Worm (Caenorhabditis elegans): ENCODE results near the gene W01G7.4.

Gene W01G7.4

ce11 chrII:14050506-14050905 lies 10.0 kb upstream of the W01G7.4 start (continued):
- peak; percentile 64 for TF ChIP-seq snpc-4 (tag; optimal IDR thresholded peaks at IDR 0.05)
- TF ChIP-seq swsn-7 (tag; optimal IDR thresholded peaks at IDR 0.05): peak; percentile 60
- peak in 1 of 2 experiments; percentile 82 for TF ChIP-seq mdl-1 (tag; optimal IDR thresholded peaks at IDR 0.05)
- peak; percentile 80 for TF ChIP-seq nhr-19 (GFP tag; conservative IDR thresholded peaks at IDR 0.05)
- TF ChIP-seq lin-15B (tag; optimal IDR thresholded peaks at IDR 0.05): peak; percentile 0
- no peak for TF ChIP-seq hlh-17 (GFP tag; optimal IDR thresholded peaks at IDR 0.05; ENCODE audit: borderline replicate concordance)
- no peak for TF ChIP-seq ceh-8 (GFP tag; optimal IDR thresholded peaks at IDR 0.05)
- TF ChIP-seq tbx-2 (tag; optimal IDR thresholded peaks at IDR 0.05): peak; percentile 66
- no peak for TF ChIP-seq isw-1 (GFP tag; IDR thresholded peaks at IDR 0.05)
- TF ChIP-seq lin-39 (tag; optimal IDR thresholded peaks at IDR 0.05): no peak

ce11 chrII:14051474-14051934 lies 9.0 kb upstream of the W01G7.4 start:
- TF ChIP-seq efl-1 (optimal IDR thresholded peaks at IDR 0.05) (no peak), efl-1 (GFP tag; optimal IDR thresholded peaks at IDR 0.05 in 1 of 2) (peak in 1 of 2 experiments; percentile 77), swsn-7 (tag; optimal IDR thresholded peaks at IDR 0.05) (no peak), nhr-77 (tag; optimal IDR thresholded peaks at IDR 0.05) (peak; percentile 38), lin-35 (GFP tag; optimal IDR thresholded peaks at IDR 0.05) (peak in 1 of 2 experiments; percentile 6), lin-13 (GFP tag; optimal IDR thresholded peaks at IDR 0.05) (peak; percentile 5), elt-3 (tag; optimal IDR thresholded peaks at IDR 0.05) (peak in 2 of 6 experiments; percentile 12 to 26), grh-1 (GFP tag; IDR thresholded peaks at IDR 0.05) (no peak), elt-2 (tag; optimal IDR thresholded peaks at IDR 0.05) (peak; percentile 54), blmp-1 (tag; optimal IDR thresholded peaks at IDR 0.05) (peak; percentile 56), snpc-4 (tag; optimal IDR thresholded peaks at IDR 0.05) (peak; percentile 52), mdl-1 (tag; optimal IDR thresholded peaks at IDR 0.05) (peak in 1 of 2 experiments; percentile 24), nhr-85 (tag) (peak; percentile 63), lin-14 (GFP tag; optimal IDR thresholded peaks at IDR 0.05) (peak; percentile 17), fkh-8 (tag; optimal IDR thresholded peaks at IDR 0.05) (no peak)

- TF ChIP-seq nhr-71 (tag; optimal IDR thresholded peaks at IDR 0.05): peak; percentile 15
- no peak for TF ChIP-seq lsy-2 (tag; optimal IDR thresholded peaks at IDR 0.05)
- TF ChIP-seq isw-1 (GFP tag; IDR thresholded peaks at IDR 0.05): no peak
These were observed 8.3 kb upstream of the W01G7.4 start, which contains the start of gene daf-5 for ce11 chrII:14052204-14052603. daf-5 (minus strand) TSS chrII:14052304.

- peak; percentile 50 for TF ChIP-seq elt-2 (tag; optimal IDR thresholded peaks at IDR 0.05)
- no peak for TF ChIP-seq ztf-4 (tag; optimal IDR thresholded peaks at IDR 0.05)
- TF ChIP-seq nhr-20 (tag; optimal IDR thresholded peaks at IDR 0.05): no peak
- TF ChIP-seq nhr-19 (GFP tag; conservative IDR thresholded peaks at IDR 0.05): no peak
- TF ChIP-seq alr-1 (tag; optimal IDR thresholded peaks at IDR 0.05; ENCODE audit: borderline replicate concordance): no peak
- TF ChIP-seq mep-1 (tag; optimal IDR thresholded peaks at IDR 0.05): no peak
- no peak for TF ChIP-seq nhr-71 (tag; optimal IDR thresholded peaks at IDR 0.05)
These were observed 7.4 kb upstream of the W01G7.4 start for ce11 chrII:14053141-14053540.

ce11 chrII:14055717-14056116 lies 4.8 kb upstream of the W01G7.4 start:
- TF ChIP-seq efl-1 (optimal IDR thresholded peaks at IDR 0.05): no peak
- peak in 1 of 2 experiments; percentile 83 for TF ChIP-seq efl-1 (GFP tag; optimal IDR thresholded peaks at IDR 0.05 in 1 of 2)
- TF ChIP-seq elt-2 (tag; optimal IDR thresholded peaks at IDR 0.05): peak; percentile 69
- no peak for TF ChIP-seq nhr-28 (tag; optimal IDR thresholded peaks at IDR 0.05)

- TF ChIP-seq mep-1 (tag; optimal IDR thresholded peaks at IDR 0.05) (peak; percentile 99), nhr-77 (tag; optimal IDR thresholded peaks at IDR 0.05) (peak; percentile 97), elt-3 (tag; optimal IDR thresholded peaks at IDR 0.05) (peak in 4 of 6 experiments; percentile 52 to 93 (median 80)), F16B12.6 (tag; optimal IDR thresholded peaks at IDR 0.05) (peak; percentile 71), ces-1 (GFP tag; optimal IDR thresholded peaks at IDR 0.05) (no peak), C34B4.2 (tag; optimal IDR thresholded peaks at IDR 0.05) (peak; percentile 69), unc-130 (tag; optimal IDR thresholded peaks at IDR 0.05) (peak; percentile 96), fkh-8 (tag; optimal IDR thresholded peaks at IDR 0.05) (peak; percentile 93), fos-1 (tag; optimal IDR thresholded peaks at IDR 0.05) (peak; percentile 82), fkh-10 (GFP tag; optimal IDR thresholded peaks at IDR 0.05) (peak; percentile 64), skn-1 (tag; optimal IDR thresholded peaks at IDR 0.05) (peak; percentile 90), vab-15 (tag; optimal IDR thresholded peaks at IDR 0.05) (no peak), mdl-1 (tag; optimal IDR thresholded peaks at IDR 0.05) (peak in 1 of 2 experiments; percentile 86), unc-30 (tag; optimal IDR thresholded peaks at IDR 0.05) (peak; percentile 59), nhr-90 (tag; optimal IDR thresholded peaks at IDR 0.05; ENCODE audit: poor library complexity) (peak; percentile 98), zip-4 (GFP tag; optimal IDR thresholded peaks at IDR 0.05) (peak; percentile 85), nhr-28 (tag; optimal IDR thresholded peaks at IDR 0.05) (no peak), ztf-4 (tag; optimal IDR thresholded peaks at IDR 0.05) (peak; percentile 94), hlh-4 (tag; optimal IDR thresholded peaks at IDR 0.05) (no peak), efl-1 (optimal IDR thresholded peaks at IDR 0.05) (peak; percentile 95 to 99), efl-1 (GFP tag; optimal IDR thresholded peaks at IDR 0.05 in 1 of 2) (peak; percentile 99 to 100)
These were observed 772 bp upstream of the W01G7.4 start, which contains the start of gene rpb-11 for ce11 chrII:14059767-14060166. rpb-11 (plus strand) TSS chrII:14060085.
